Fruit fly (Drosophila melanogaster) whole organism, embryonic: ENCODE measurements around the gene RpS30.

Experiments
- BtbVII ChIP-seq: fragments of 200-800 bp; sonication (Bioruptor generic); optimal IDR thresholded peaks from 3 replicates; lab custom pipeline; 2017; ENCODE audit warnings: missing biosample characterization, mild to moderate bottlenecking, missing genetic modification characterization
- CG10147 ChIP-seq: fragments of 200-800 bp; sonication (Bioruptor generic); optimal IDR thresholded peaks from 2 replicates; lab custom pipeline; 2019; ENCODE audit warnings: missing biosample characterization, mild to moderate bottlenecking, missing genetic modification characterization, moderate library complexity
- CG10366 ChIP-seq: fragments of 200-800 bp; sonication (Bioruptor generic); IDR thresholded peaks from 2 replicates; pipeline ENCODE4 v1.3.6; 2022; ENCODE audit warnings: missing biosample characterization, missing genetic modification characterization
- CG11398 ChIP-seq: fragments of 200-800 bp; sonication (Bioruptor generic); optimal IDR thresholded peaks from 2 replicates; lab custom pipeline; 2016; ENCODE audit warnings: missing biosample characterization, missing genetic modification characterization
- CG11504 ChIP-seq: fragments of 200-800 bp; sonication (Bioruptor generic); optimal IDR thresholded peaks from 3 replicates; lab custom pipeline; 2019; ENCODE audit warnings: missing biosample characterization, mild to moderate bottlenecking, missing genetic modification characterization, moderate library complexity
- CG11560 ChIP-seq: fragments of 200-800 bp; sonication (Bioruptor generic); IDR thresholded peaks from 3 replicates; pipeline ENCODE4 v1.3.6; 2022; ENCODE audit warnings: missing biosample characterization, missing genetic modification characterization
- CG12071 ChIP-seq: fragments of 200-800 bp; sonication (Bioruptor generic); optimal IDR thresholded peaks from 3 replicates; lab custom pipeline; 2018; ENCODE audit warnings: missing biosample characterization, mild to moderate bottlenecking, missing genetic modification characterization
- CG12219 ChIP-seq: fragments of 200-800 bp; sonication (Bioruptor generic); optimal IDR thresholded peaks from 3 replicates; lab custom pipeline; 2018; ENCODE audit warnings: missing biosample characterization, mild to moderate bottlenecking, missing genetic modification characterization
- CG12299 ChIP-seq: fragments of 200-800 bp; sonication (Bioruptor generic); optimal IDR thresholded peaks from 2 replicates; lab custom pipeline; 2018; ENCODE audit warnings: missing biosample characterization, mild to moderate bottlenecking, missing genetic modification characterization
- CG12659 ChIP-seq: fragments of 200-800 bp; sonication (Bioruptor generic); optimal IDR thresholded peaks from 3 replicates; lab custom pipeline; 2017; ENCODE audit warnings: mild to moderate bottlenecking, missing biosample characterization, missing genetic modification reagents, missing genetic modification characterization
- CG13424 ChIP-seq: fragments of 200-800 bp; sonication (Bioruptor generic); optimal IDR thresholded peaks from 2 replicates; lab custom pipeline; 2019; ENCODE audit warnings: missing biosample characterization, mild to moderate bottlenecking, missing genetic modification characterization, moderate library complexity
- CG13775 ChIP-seq: fragments of 200-800 bp; sonication (Bioruptor generic); optimal IDR thresholded peaks from 3 replicates; lab custom pipeline; 2017; ENCODE audit warnings: missing biosample characterization, mild to moderate bottlenecking, missing genetic modification characterization
- CG15269 ChIP-seq: fragments of 200-800 bp; sonication (Bioruptor generic); optimal IDR thresholded peaks from 2 replicates; lab custom pipeline; 2018; ENCODE audit warnings: missing biosample characterization, mild to moderate bottlenecking, missing genetic modification characterization, moderate library complexity
- CG17568 ChIP-seq: fragments of 200-800 bp; sonication (Bioruptor generic); optimal IDR thresholded peaks from 2 replicates; lab custom pipeline; 2018; ENCODE audit warnings: missing biosample characterization, mild to moderate bottlenecking, missing genetic modification characterization, moderate library complexity
- CG18764 ChIP-seq: fragments of 200-800 bp; sonication (Bioruptor generic); optimal IDR thresholded peaks from 3 replicates; lab custom pipeline; 2016; ENCODE audit warnings: missing biosample characterization, missing genetic modification characterization
- CG2875 ChIP-seq: fragments of 200-800 bp; sonication (Bioruptor generic); optimal IDR thresholded peaks from 2 replicates; lab custom pipeline; 2017; ENCODE audit warnings: missing biosample characterization, mild to moderate bottlenecking, missing genetic modification characterization, missing genetic modification reagents
- CG33213 ChIP-seq: fragments of 200-800 bp; sonication (Bioruptor generic); optimal IDR thresholded peaks from 3 replicates; lab custom pipeline; 2016; ENCODE audit warnings: missing biosample characterization, missing genetic modification characterization
- CG3407 ChIP-seq: fragments of 200-800 bp; sonication (Bioruptor generic); optimal IDR thresholded peaks from 2 replicates; lab custom pipeline; 2018; ENCODE audit warnings: missing biosample characterization, mild to moderate bottlenecking, missing genetic modification characterization
- CG4424 ChIP-seq: fragments of 200-800 bp; sonication (Bioruptor generic); optimal IDR thresholded peaks from 3 replicates; lab custom pipeline; 2016; ENCODE audit warnings: missing biosample characterization, missing genetic modification characterization
- CG7271 ChIP-seq: fragments of 200-800 bp; sonication (Bioruptor generic); optimal IDR thresholded peaks from 2 replicates; lab custom pipeline; 2018; ENCODE audit warnings: missing biosample characterization, mild to moderate bottlenecking, missing genetic modification characterization, moderate library complexity
- CG7987 ChIP-seq: fragments of 200-800 bp; sonication (Bioruptor generic); optimal IDR thresholded peaks from 2 replicates; lab custom pipeline; 2018; ENCODE audit warnings: missing biosample characterization, mild to moderate bottlenecking, missing genetic modification characterization, moderate library complexity
- CG8089 ChIP-seq: fragments of 200-800 bp; sonication (Bioruptor generic); optimal IDR thresholded peaks from 3 replicates; lab custom pipeline; 2016; ENCODE audit warnings: missing biosample characterization, missing genetic modification characterization
- CG8478 ChIP-seq: fragments of >200 bp; optimal IDR thresholded peaks from 2 replicates; lab custom pipeline; 2018
- CHES-1-like ChIP-seq: fragments of 200-800 bp; sonication (Bioruptor generic); optimal IDR thresholded peaks from 2 replicates; lab custom pipeline; 2016; ENCODE audit warnings: missing biosample characterization, missing genetic modification characterization
- CTCF ChIP-seq: fragments of 200-800 bp; sonication (Bioruptor generic); optimal IDR thresholded peaks from 2 replicates; lab custom pipeline; 2017; ENCODE audit warnings: missing biosample characterization, mild to moderate bottlenecking, missing genetic modification characterization, moderate library complexity
- CrebB ChIP-seq: fragments of 200-800 bp; sonication (Bioruptor generic); optimal IDR thresholded peaks from 3 replicates; lab custom pipeline; 2018; ENCODE audit warnings: missing biosample characterization, mild to moderate bottlenecking, missing genetic modification characterization
- D19B ChIP-seq: fragments of 200-800 bp; sonication (Bioruptor generic); optimal IDR thresholded peaks from 2 replicates; lab custom pipeline; 2017; ENCODE audit warnings: missing biosample characterization, mild to moderate bottlenecking, missing genetic modification characterization
- HHEX ChIP-seq: fragments of 200-800 bp; sonication (Bioruptor generic); optimal IDR thresholded peaks from 3 replicates; lab custom pipeline; 2017; ENCODE audit warnings: missing biosample characterization, mild to moderate bottlenecking, missing genetic modification characterization, missing genetic modification reagents
- Hey ChIP-seq: fragments of 200-800 bp; sonication (Bioruptor generic); optimal IDR thresholded peaks from 3 replicates; lab custom pipeline; 2018; ENCODE audit warnings: missing biosample characterization, mild to moderate bottlenecking, missing genetic modification characterization
- Hmx ChIP-seq: fragments of 200-800 bp; sonication (Bioruptor generic); optimal IDR thresholded peaks from 2 replicates; lab custom pipeline; 2016; ENCODE audit warnings: missing biosample characterization, missing genetic modification characterization
- Hr3 ChIP-seq: fragments of 200-800 bp; sonication (Bioruptor generic); optimal IDR thresholded peaks from 3 replicates; lab custom pipeline; 2016; ENCODE audit warnings: missing biosample characterization, missing genetic modification characterization
- MTF-1 ChIP-seq: fragments of 200-800 bp; sonication (Bioruptor generic); optimal IDR thresholded peaks from 2 replicates; lab custom pipeline; 2018; ENCODE audit warnings: missing biosample characterization, mild to moderate bottlenecking, missing genetic modification characterization, borderline replicate concordance
- Med ChIP-seq: fragments of 200-800 bp; sonication (Bioruptor generic); peaks from one replicate; lab custom pipeline; 2016; ENCODE audit warnings: missing biosample characterization, missing genetic modification characterization, mild to moderate bottlenecking, inconsistent platforms, moderate library complexity
- Rfx ChIP-seq: fragments of 200-800 bp; sonication (Bioruptor generic); IDR thresholded peaks from 2 replicates; pipeline ENCODE4 v1.3.6; 2022; ENCODE audit warnings: missing biosample characterization, missing genetic modification characterization
- Sox102F ChIP-seq: fragments of 200-800 bp; sonication (Bioruptor generic); optimal IDR thresholded peaks from 2 replicates; lab custom pipeline; 2018; ENCODE audit warnings: missing biosample characterization, mild to moderate bottlenecking, missing genetic modification characterization, moderate library complexity
- Spps ChIP-seq: fragments of 200-800 bp; sonication (Bioruptor generic); optimal IDR thresholded peaks from 2 replicates; lab custom pipeline; 2018; ENCODE audit warnings: missing biosample characterization, mild to moderate bottlenecking, missing genetic modification characterization
- Sry-β ChIP-seq: fragments of 200-800 bp; sonication (Bioruptor generic); optimal IDR thresholded peaks from 2 replicates; lab custom pipeline; 2018; ENCODE audit warnings: missing biosample characterization, mild to moderate bottlenecking, missing genetic modification characterization, moderate library complexity
- bcd ChIP-seq: fragments of 200-800 bp; sonication (Bioruptor generic); optimal IDR thresholded peaks from 2 replicates; lab custom pipeline; 2017; ENCODE audit warnings: missing biosample characterization, mild to moderate bottlenecking, missing genetic modification characterization
- disco-r ChIP-seq: fragments of 200-800 bp; sonication (Bioruptor generic); optimal IDR thresholded peaks from 2 replicates; lab custom pipeline; 2016; ENCODE audit warnings: missing biosample characterization, missing genetic modification characterization
- dmrt99B ChIP-seq: fragments of 200-800 bp; sonication (Bioruptor generic); optimal IDR thresholded peaks from 2 replicates; lab custom pipeline; 2018; ENCODE audit warnings: missing biosample characterization, mild to moderate bottlenecking, missing genetic modification characterization, moderate library complexity
- eve ChIP-seq, 2 experiments: fragments of >200 bp; optimal IDR thresholded peaks; 2 replicates each; lab custom pipeline; 2017; ENCODE audit warnings: missing biosample characterization in 2 of 2, missing genetic modification characterization in 2 of 2
- gce ChIP-seq: fragments of 200-800 bp; sonication (Bioruptor generic); IDR thresholded peaks from 3 replicates; pipeline ENCODE4 v1.3.6; 2022; ENCODE audit warnings: missing biosample characterization, missing genetic modification characterization
- grn ChIP-seq: fragments of 200-800 bp; sonication (Bioruptor generic); optimal IDR thresholded peaks from 3 replicates; lab custom pipeline; 2017; ENCODE audit warnings: missing biosample characterization, missing genetic modification characterization
- gsb-n ChIP-seq: fragments of 200-800 bp; sonication (Bioruptor generic); optimal IDR thresholded peaks from 3 replicates; lab custom pipeline; 2018; ENCODE audit warnings: missing biosample characterization, mild to moderate bottlenecking, missing genetic modification characterization
- lilli ChIP-seq: fragments of 200-800 bp; sonication (Bioruptor generic); optimal IDR thresholded peaks from 3 replicates; lab custom pipeline; 2016; ENCODE audit warnings: missing biosample characterization, missing genetic modification characterization
- otp ChIP-seq: fragments of 200-800 bp; sonication (Bioruptor generic); IDR thresholded peaks from 3 replicates; pipeline ENCODE4, ENCODE4 v1.3.6; 2022; ENCODE audit warnings: missing biosample characterization, missing genetic modification characterization
- sc ChIP-seq, 3 experiments: fragments of >200 bp in 2 of 3; fragments of 200-800 bp in 1 of 3; sonication (Bioruptor generic) in 1 of 3; optimal IDR thresholded peaks; 2 replicates in 2 of 3; 3 replicates in 1 of 3; lab custom pipeline; 2017; ENCODE audit warnings: mild to moderate bottlenecking in 1 of 3, missing biosample characterization in 1 of 3, missing genetic modification characterization in 1 of 3, missing genetic modification reagents in 1 of 3
- seq ChIP-seq: fragments of 200-800 bp; sonication (Bioruptor generic); IDR thresholded peaks from 2 replicates; pipeline ENCODE4 v1.3.6; 2022; ENCODE audit warnings: missing biosample characterization, missing genetic modification characterization
- tx ChIP-seq: fragments of 200-800 bp; sonication (Bioruptor generic); optimal IDR thresholded peaks from 2 replicates; lab custom pipeline; 2016; ENCODE audit warnings: missing biosample characterization, missing genetic modification characterization
- wek ChIP-seq: fragments of 200-800 bp; sonication (Bioruptor generic); optimal IDR thresholded peaks from 3 replicates; lab custom pipeline; 2018; ENCODE audit warnings: missing biosample characterization, mild to moderate bottlenecking, missing genetic modification characterization, moderate library complexity
- zf30C ChIP-seq: fragments of 200-800 bp; sonication (Bioruptor generic); optimal IDR thresholded peaks from 3 replicates; lab custom pipeline; 2018; ENCODE audit warnings: missing biosample characterization, mild to moderate bottlenecking, missing genetic modification characterization

Gene RpS30

dm6 chr3R:20834770-20835183 lies 15.5 kb upstream of the RpS30 start (continued):
- TF ChIP-seq CHES-1-like (GFP tag; lab: Kevin White, UChicago): peak; percentile 8
- no peak for TF ChIP-seq grn (GFP tag; lab: Kevin White, UChicago)
- peak; percentile 73 for TF ChIP-seq CrebB (tag; lab: Kevin White, UChicago)
- TF ChIP-seq disco-r (GFP tag; lab: Kevin White, UChicago): no peak
- TF ChIP-seq CG10366 (GFP tag; lab: Robert Waterston, UW): no peak
- peak; percentile 67 for TF ChIP-seq wek (GFP tag; lab: Kevin White, UChicago)
- TF ChIP-seq CG12219 (GFP tag; lab: Kevin White, UChicago): peak; percentile 62
- peak; percentile 90 for TF ChIP-seq Med (GFP tag; lab: Kevin White, UChicago)
- peak; percentile 26 for TF ChIP-seq CG4424 (GFP tag; lab: Kevin White, UChicago)
- TF ChIP-seq CG8478 (lab: Kevin White, UChicago): no peak
- TF ChIP-seq lilli (GFP tag; lab: Kevin White, UChicago): no peak
- peak; percentile 62 for TF ChIP-seq MTF-1 (GFP tag; lab: Kevin White, UChicago)
- peak; percentile 9 for TF ChIP-seq CG13424 (tag; lab: Kevin White, UChicago)
- TF ChIP-seq CG3407: peak; percentile 44
- TF ChIP-seq Sry-β (GFP tag; lab: Kevin White, UChicago): peak; percentile 52
- peak; percentile 17 for TF ChIP-seq CTCF (GFP tag; lab: Kevin White, UChicago)
- TF ChIP-seq tx (GFP tag; lab: Kevin White, UChicago): no peak
- peak; percentile 85 for TF ChIP-seq CG12071 (GFP tag; lab: Kevin White, UChicago)
- peak; percentile 79 for TF ChIP-seq CG15269 (tag; lab: Kevin White, UChicago)
- TF ChIP-seq CG7987 (GFP tag; lab: Kevin White, UChicago): peak; percentile 75
- peak; percentile 22 for TF ChIP-seq CG18764 (GFP tag; lab: Kevin White, UChicago)
- peak; percentile 44; the same call in 1 of the 2 replicates for TF ChIP-seq seq (GFP tag; lab: Robert Waterston, UW)
- TF ChIP-seq CG12659 (GFP tag; lab: Kevin White, UChicago): peak; percentile 34
- TF ChIP-seq CG13775 (GFP tag; lab: Kevin White, UChicago): no peak
- peak; percentile 53 for TF ChIP-seq Sox102F (GFP tag; lab: Kevin White, UChicago)
- TF ChIP-seq BtbVII (GFP tag; lab: Kevin White, UChicago): peak; percentile 74
- TF ChIP-seq CG17568 (GFP tag; lab: Kevin White, UChicago): peak; percentile 85
- TF ChIP-seq CG11398 (GFP tag; lab: Kevin White, UChicago): peak; percentile 46
- TF ChIP-seq zf30C: no peak
- no peak for TF ChIP-seq Spps (tag; lab: Kevin White, UChicago)
- peak; percentile 46 for TF ChIP-seq CG8089 (GFP tag; lab: Kevin White, UChicago)
- TF ChIP-seq eve (GFP tag; optimal IDR thresholded peaks at IDR 0.05; lab: Kevin White, UChicago): peak in 1 of 2 experiments; percentile 4
- peak; percentile 33 for TF ChIP-seq bcd (GFP tag; lab: Kevin White, UChicago)
- TF ChIP-seq HHEX (GFP tag; lab: Kevin White, UChicago): peak; percentile 63
- TF ChIP-seq Hmx (GFP tag; lab: Kevin White, UChicago): no peak
- peak; percentile 36 for TF ChIP-seq dmrt99B (tag; lab: Kevin White, UChicago)
- TF ChIP-seq D19B: peak; percentile 6
- TF ChIP-seq CG33213 (GFP tag; lab: Kevin White, UChicago): peak; percentile 37
- peak; percentile 27 for TF ChIP-seq gsb-n (tag; lab: Kevin White, UChicago)
- TF ChIP-seq CG7271 (tag; lab: Kevin White, UChicago): peak; percentile 29
- TF ChIP-seq CG2875: peak; percentile 68
- peak; percentile 9 for TF ChIP-seq Hey (tag; lab: Kevin White, UChicago)
- no peak for TF ChIP-seq CG11560 (tag; lab: Robert Waterston, UW)
- peak; percentile 64; the same call in 1 of the 3 replicates for TF ChIP-seq gce (GFP tag; lab: Robert Waterston, UW)
- TF ChIP-seq CG10147 (GFP tag; lab: Kevin White, UChicago): peak; percentile 33
- TF ChIP-seq Hr3 (GFP tag; lab: Kevin White, UChicago): no peak
- peak; percentile 47; the same call in 1 of the 2 replicates for TF ChIP-seq Rfx (GFP tag; lab: Robert Waterston, UW)
- TF ChIP-seq CG11504 (tag; lab: Kevin White, UChicago): peak; percentile 40
- TF ChIP-seq sc (optimal IDR thresholded peaks at IDR 0.05; lab: Kevin White, UChicago): no peak
- peak; percentile 35 for TF ChIP-seq sc (GFP tag; optimal IDR thresholded peaks at IDR 0.05; lab: Kevin White, UChicago)
- peak; percentile 65 for TF ChIP-seq CG12299 (tag; lab: Kevin White, UChicago)
- TF ChIP-seq otp (GFP tag; lab: Robert Waterston, UW): 0 out of 3 replicates have a peak, but pooled peaks have one; percentile 23
